Fruit fly (Drosophila melanogaster) whole organism, pupa: Measurements from ENCODE around the gene CG14971.

Experiments used
- CG15710 ChIP-seq: fragments of 200-800 bp; sonication (Bioruptor generic); optimal IDR thresholded peaks from 2 replicates; lab custom pipeline; 2018; ENCODE audit warnings: missing biosample characterization, mild to moderate bottlenecking, missing genetic modification characterization, moderate library complexity
- CG34367 ChIP-seq: fragments of 200-800 bp; sonication (Bioruptor generic); optimal IDR thresholded peaks from 2 replicates; lab custom pipeline; 2018; ENCODE audit warnings: missing biosample characterization, mild to moderate bottlenecking, missing genetic modification characterization
- Ets98B ChIP-seq: fragments of 200-800 bp; sonication (Bioruptor generic); IDR thresholded peaks from 2 replicates; pipeline ENCODE4 v1.3.6; 2022; ENCODE audit warnings: missing biosample characterization, missing genetic modification characterization

DNA sequence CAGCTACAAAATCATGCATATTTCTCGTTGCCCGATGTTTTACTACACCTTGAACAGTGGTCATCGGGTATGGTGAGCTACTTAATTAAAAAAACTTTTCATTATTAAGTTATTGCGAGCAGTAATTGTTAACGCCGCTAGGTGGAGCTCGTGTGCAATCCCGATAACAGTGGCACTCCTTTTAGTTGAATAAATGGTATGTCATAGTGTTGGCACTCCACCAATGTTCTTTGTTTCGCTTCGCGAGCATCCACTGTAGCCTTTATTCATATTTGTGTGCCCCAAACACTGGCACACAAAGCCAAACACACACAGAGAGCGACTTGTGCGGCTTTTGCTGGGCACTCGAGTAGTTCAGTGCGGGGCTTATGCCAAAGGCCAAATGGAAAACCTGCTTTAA lies 46.8 kb upstream of the CG14971 start:
- peak; percentile 84 for TF ChIP-seq CG15710
- peak; percentile 95 for TF ChIP-seq Ets98B
- peak; percentile 71 for TF ChIP-seq CG34367 (tag; lab: Kevin White, UChicago)
